Fruit fly (Drosophila melanogaster) whole organism, prepupa: ENCODE results near the gene CG6761.

Source experiments
- CG1621 ChIP-seq: fragments of 200-800 bp; sonication (Bioruptor generic); optimal IDR thresholded peaks from 3 replicates; lab custom pipeline; 2018; ENCODE audit warnings: missing biosample characterization, mild to moderate bottlenecking, missing genetic modification characterization
- Ets21C ChIP-seq: fragments of 200-800 bp; sonication (Bioruptor generic); optimal IDR thresholded peaks from 3 replicates; lab custom pipeline; 2016; ENCODE audit warnings: missing biosample characterization, missing genetic modification characterization
- Met ChIP-seq: fragments of 200-800 bp; sonication (Bioruptor generic); optimal IDR thresholded peaks from 3 replicates; lab custom pipeline; 2016; ENCODE audit warnings: missing biosample characterization, missing genetic modification characterization
- Sox15 ChIP-seq: fragments of 200-800 bp; sonication (Bioruptor generic); optimal IDR thresholded peaks from 3 replicates; lab custom pipeline; 2016; ENCODE audit warnings: missing biosample characterization, missing genetic modification characterization
- fd59A ChIP-seq: fragments of 200-800 bp; sonication (Bioruptor generic); optimal IDR thresholded peaks from 2 replicates; lab custom pipeline; 2017; ENCODE audit warnings: missing biosample characterization, mild to moderate bottlenecking, missing genetic modification characterization, missing genetic modification reagents
- pdm3 ChIP-seq: fragments of 200-800 bp; sonication (Bioruptor generic); optimal IDR thresholded peaks from 3 replicates; lab custom pipeline; 2016; ENCODE audit warnings: missing biosample characterization, missing genetic modification characterization
- svp ChIP-seq: fragments of 200-800 bp; sonication (Bioruptor generic); peaks from one replicate; lab custom pipeline; 2016; ENCODE audit warnings: missing biosample characterization, missing genetic modification characterization
- vri ChIP-seq: fragments of 200-800 bp; sonication (Bioruptor generic); optimal IDR thresholded peaks from 3 replicates; lab custom pipeline; 2016; ENCODE audit warnings: missing biosample characterization, mild to moderate bottlenecking, missing genetic modification characterization

DNA sequence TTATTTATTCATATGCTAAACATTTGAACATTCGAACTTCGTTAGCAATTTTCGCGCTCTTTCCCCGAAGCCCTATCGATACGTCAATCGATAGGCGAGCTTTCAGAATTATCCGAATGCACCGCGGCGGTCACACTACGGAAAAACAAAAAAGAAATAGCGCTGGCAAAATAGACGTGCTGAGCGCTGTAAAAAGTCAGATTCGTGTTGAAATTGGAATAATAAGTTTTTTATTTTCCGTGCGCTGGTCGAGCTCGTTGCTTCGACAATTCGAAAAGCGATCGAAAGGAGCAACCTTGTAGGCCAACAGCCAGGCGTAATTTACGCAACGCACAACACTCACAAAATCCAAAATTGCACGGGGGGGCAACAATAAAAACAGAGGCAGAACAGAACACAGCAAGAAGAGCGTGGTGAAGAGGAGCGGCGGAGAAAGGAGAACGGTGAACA is 5.2 kb downstream of the CG6761 start, which contains the start of gene Ubc4:
- TF ChIP-seq svp (GFP tag; lab: Kevin White, UChicago): peak; percentile 72
- TF ChIP-seq fd59A (GFP tag; lab: Kevin White, UChicago): no peak
- TF ChIP-seq Ets21C (GFP tag; lab: Kevin White, UChicago): no peak
- TF ChIP-seq vri (GFP tag; lab: Kevin White, UChicago): no peak
- TF ChIP-seq Sox15 (GFP tag; lab: Kevin White, UChicago): no peak
- TF ChIP-seq pdm3 (GFP tag; lab: Kevin White, UChicago): no peak
- no peak for TF ChIP-seq Met (GFP tag; lab: Kevin White, UChicago)
- peak; percentile 49 for TF ChIP-seq CG1621 (tag; lab: Kevin White, UChicago)
